Fruit fly (Drosophila melanogaster) Kc167 (cell line): ENCODE measurements around the gene RpL7-like.

Experiments used
- h ChIP-seq: fragments of >200 bp; optimal IDR thresholded peaks from 3 replicates; lab custom pipeline; 2018; ENCODE audit warnings: missing external identifiers
- insv ChIP-seq: fragments of >200 bp; optimal IDR thresholded peaks from 3 replicates; lab custom pipeline; 2018; ENCODE audit warnings: missing external identifiers
- psq ChIP-seq: fragments of >200 bp; optimal IDR thresholded peaks from 2 replicates; lab custom pipeline; 2017; ENCODE audit warnings: missing external identifiers
- ttk ChIP-seq: sonication (Bioruptor generic); optimal IDR thresholded peaks from 2 replicates; lab custom pipeline; 2017; ENCODE audit warnings: missing external identifiers

- TF ChIP-seq insv, result no peak
- no peak for TF ChIP-seq psq
- TF ChIP-seq ttk (lab: Kevin White, UChicago), result no peak
- no peak for TF ChIP-seq h (lab: Kevin White, UChicago)
These were observed at the start of gene RpL7-like, which contains the start of the genes JhI-21 and CG34164 for dm6 chr2L:12055837-12056388.
